Fruit fly (Drosophila melanogaster): ENCODE results near the gene jvl.

jvl gene

dm6 chr3R:14723355-14723670 is 18.1 kb upstream of the jvl start:
- TF ChIP-seq CG8478 (optimal IDR thresholded peaks at IDR 0.05) = no peak
- no peak for TF ChIP-seq CTCF (optimal IDR thresholded peaks at IDR 0.05)

- no peak for TF ChIP-seq CG8478 (optimal IDR thresholded peaks at IDR 0.05)
- peak; percentile 24 to 58 for TF ChIP-seq CTCF (optimal IDR thresholded peaks at IDR 0.05)
These were observed 17.5 kb upstream of the jvl start, which contains the start of gene kibra for dm6 chr3R:14723671-14724500. Gene kibra, minus strand, starts transcription at chr3R:14724261.

DNA sequence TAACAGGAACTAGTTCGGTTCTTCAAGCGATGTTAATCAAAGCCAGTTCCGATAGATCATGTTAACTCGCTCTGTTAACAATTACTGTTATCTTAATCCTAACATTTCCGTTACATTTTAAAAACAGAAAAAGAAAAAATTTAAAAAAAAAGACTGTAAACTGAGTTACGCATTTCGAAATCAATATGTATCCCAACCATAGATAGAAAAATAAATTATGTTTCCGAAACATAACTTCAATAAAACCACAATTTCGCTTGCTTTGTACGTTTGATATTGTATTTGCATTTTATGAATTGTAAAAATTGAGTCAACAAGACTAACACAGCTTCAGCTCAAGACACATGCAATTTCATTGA is 16.9 kb upstream of the jvl start:
- TF ChIP-seq CTCF (optimal IDR thresholded peaks at IDR 0.05) (no peak), CG8478 (optimal IDR thresholded peaks at IDR 0.05) (no peak)

DNA sequence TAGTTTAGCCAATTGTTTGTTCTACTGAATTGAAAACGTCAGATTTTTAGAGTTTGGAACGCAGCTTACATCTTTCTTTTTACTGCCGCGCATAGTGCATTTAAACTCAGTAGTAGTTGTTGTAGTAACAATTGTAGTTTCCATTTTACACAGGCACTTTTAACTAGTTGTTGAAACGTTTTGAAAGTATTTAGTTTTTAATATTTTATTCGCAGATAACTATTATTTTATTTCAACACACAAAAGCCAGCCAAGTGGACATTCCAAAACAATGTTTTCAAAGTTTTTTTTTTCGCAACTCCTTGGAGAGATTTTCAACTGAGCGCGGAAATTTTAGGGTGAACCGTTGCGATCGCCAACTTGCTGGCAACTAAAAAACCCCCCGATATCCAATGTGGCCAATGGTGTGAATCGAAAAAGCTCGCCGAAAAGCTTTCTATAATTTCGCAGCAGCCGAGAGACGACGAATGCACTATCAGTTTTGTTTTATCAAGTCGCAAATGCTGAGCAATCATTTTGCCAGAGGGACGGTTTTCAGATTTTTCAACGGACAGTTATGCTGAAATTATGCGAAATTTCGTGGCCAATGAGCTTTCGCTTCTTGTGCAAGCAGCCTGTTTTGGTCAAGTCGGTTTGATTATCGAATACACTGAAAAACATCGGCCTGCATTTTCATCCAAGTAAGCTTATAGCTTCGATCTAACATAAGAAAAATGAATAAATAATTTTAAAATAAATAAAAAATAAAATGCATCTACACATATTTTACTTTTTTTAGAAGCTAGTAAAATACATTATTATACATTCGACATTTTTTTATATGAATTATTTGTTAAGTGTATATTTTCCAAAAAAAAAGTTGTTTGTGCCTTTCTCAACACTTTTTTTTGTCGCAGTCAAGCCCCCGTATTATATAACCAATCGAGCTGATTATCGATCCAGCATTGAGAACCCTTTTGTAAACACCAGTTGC is 12.4 kb upstream of the jvl start:
- TF ChIP-seq CG8478 (optimal IDR thresholded peaks at IDR 0.05) (no peak), CTCF (optimal IDR thresholded peaks at IDR 0.05) (no peak)

DNA sequence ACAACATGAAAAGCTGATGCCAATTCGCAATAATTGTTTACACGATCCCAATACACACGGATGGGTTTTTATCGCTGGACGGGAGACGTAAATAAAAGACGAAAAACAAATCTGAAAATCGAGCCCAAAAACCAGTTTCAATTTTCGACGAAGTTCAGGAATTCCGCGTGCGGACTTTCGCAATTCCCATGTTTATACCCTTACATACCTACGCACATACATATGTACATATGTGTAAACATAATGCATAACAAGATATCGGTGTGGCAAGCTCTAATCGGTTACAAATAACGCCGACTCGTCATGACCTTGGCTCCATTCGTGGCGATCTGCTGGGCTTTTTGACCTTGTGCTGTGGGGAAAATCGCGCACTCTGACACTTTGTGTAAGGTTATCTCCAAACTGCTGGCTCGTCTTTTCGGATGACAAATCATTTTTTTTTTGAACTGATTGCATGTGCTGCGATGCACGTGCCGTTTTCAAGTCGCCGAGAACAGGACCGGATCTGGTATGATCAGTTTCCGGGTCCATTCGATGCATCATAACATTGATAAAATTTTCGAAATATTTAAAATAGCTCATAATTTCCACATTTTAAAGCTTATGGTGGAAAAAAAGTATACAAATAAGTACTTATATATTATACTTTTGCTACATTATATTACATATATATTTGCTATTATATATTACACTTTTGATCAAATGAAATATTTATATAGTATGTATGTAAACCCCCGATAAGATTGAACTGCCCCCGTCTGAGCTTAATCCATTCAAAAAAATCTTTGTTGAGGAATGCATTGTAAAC is 11.5 kb upstream of the jvl start:
- TF ChIP-seq CTCF (optimal IDR thresholded peaks at IDR 0.05) = no peak
- TF ChIP-seq CG8478 (optimal IDR thresholded peaks at IDR 0.05) = no peak

DNA sequence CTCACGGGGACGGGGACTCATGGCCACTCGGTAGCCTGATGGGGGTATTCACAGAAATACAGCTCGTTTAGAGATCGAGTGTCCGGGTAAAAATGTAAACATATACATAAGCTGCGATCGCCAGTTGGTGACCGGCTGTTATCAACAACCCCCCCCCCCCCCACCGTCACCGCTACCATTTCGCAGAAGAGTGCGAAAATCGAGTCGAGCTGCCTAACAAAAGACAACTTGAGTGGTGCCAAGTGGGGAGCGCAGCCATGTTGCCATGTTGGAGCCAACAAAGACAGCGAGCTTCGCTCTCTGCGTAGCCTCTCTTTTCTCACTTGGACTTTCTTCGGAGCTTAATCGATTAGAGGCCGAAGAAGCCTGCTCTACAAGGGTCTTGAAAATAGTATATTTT is 10.8 kb upstream of the jvl start:
- TF ChIP-seq CG8478 (optimal IDR thresholded peaks at IDR 0.05) (no peak), CTCF (optimal IDR thresholded peaks at IDR 0.05) (no peak)

DNA sequence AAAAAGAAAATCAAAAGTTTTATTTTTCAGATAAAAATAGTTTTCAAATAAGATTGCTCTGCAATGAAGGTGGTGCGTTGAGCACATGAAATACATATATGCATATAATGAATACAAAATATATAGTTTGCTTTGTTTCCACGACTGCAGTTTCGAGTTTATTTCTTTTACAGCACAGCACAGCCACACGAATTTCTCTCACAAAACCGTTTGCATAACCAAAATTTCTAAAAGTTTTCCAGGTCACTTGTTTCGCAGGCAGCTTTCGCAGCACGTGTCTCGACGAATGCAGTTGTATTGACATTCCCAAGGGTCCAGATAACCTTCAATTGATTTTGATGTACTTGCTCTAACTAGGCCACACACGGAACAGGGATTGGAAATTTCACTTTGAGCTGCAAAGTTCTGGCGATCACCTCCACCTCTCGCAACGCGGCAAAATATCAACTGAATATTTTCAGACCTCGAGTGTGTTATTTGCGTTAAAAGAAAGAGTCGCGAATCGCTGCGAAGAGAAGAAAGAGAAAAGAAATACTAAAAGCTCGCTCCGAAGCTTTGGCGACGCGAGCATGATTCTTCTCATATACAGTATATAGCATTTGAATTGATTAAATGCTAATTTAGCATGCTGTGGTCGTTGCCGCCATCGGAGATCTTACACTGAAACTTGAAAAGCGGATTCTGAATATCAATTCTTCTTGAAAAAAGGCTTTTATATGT is 10.2 kb upstream of the jvl start, which contains the start of gene CG7530:
TSS of gene CG7530 (minus strand) at position 449 of the 720 bp plus-strand sequence.
- TF ChIP-seq CG8478 (optimal IDR thresholded peaks at IDR 0.05) = no peak
- TF ChIP-seq CTCF (optimal IDR thresholded peaks at IDR 0.05) = no peak

dm6 chr3R:14731781-14732100 is 9.6 kb upstream of the jvl start:
- TF ChIP-seq CTCF (optimal IDR thresholded peaks at IDR 0.05) (no peak), CG8478 (optimal IDR thresholded peaks at IDR 0.05) (no peak)

dm6 chr3R:14733425-14733824 is 8.0 kb upstream of the jvl start:
- TF ChIP-seq CG8478 (optimal IDR thresholded peaks at IDR 0.05) (no peak), CTCF (optimal IDR thresholded peaks at IDR 0.05) (no peak)

dm6 chr3R:14733937-14734336 is 7.4 kb upstream of the jvl start:
- TF ChIP-seq CG8478 (optimal IDR thresholded peaks at IDR 0.05) (no peak), CTCF (optimal IDR thresholded peaks at IDR 0.05) (no peak)

- TF ChIP-seq CG8478 (optimal IDR thresholded peaks at IDR 0.05) = no peak
- TF ChIP-seq CTCF (optimal IDR thresholded peaks at IDR 0.05) = no peak
These were observed 6.6 kb upstream of the jvl start for dm6 chr3R:14734623-14735392.

DNA sequence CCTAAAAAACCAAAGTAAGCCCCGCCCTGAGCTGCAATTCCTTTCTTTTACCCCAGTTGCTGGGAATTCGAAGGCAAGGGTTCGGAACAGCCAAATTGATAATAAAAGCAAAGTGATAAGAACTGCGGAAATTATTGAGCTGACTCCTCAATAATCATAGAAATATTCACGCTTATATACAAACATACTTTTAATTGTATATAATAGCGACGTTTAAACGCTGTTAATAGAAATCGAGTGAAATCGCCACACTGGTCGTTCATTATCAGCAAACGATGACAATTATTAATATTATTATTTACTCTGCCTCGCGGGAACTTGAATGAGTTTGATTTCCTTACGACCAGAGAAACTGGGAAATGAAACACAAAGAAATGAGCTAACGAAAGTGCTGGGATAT is 5.4 kb upstream of the jvl start:
- TF ChIP-seq CG8478 (optimal IDR thresholded peaks at IDR 0.05) (no peak), CTCF (optimal IDR thresholded peaks at IDR 0.05) (no peak)

DNA sequence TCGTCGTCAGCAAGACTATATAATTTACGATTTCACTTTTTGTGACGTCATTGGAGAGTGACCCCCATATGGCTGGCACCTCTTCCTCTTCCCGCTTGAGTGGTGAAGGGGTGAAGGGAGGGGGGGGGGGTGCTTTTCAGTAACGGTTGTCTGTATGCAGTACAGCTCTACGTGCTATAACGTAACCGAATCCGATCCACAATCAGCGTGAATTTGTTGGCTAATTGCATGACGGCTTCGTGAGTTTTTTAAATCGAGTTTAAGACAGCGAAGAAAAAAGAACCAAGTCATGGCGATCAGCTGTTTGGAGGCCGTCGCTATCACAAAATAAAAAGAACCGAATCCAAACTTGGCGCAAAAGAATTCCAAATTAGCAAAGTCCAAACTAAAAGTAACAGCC is 4.7 kb upstream of the jvl start:
- TF ChIP-seq CTCF (optimal IDR thresholded peaks at IDR 0.05) (no peak), CG8478 (optimal IDR thresholded peaks at IDR 0.05) (no peak)

Data from S2 (cell line).